Worm (Caenorhabditis elegans): ENCODE results near the gene npp-3.

- TF ChIP-seq tab-1 (GFP tag; IDR thresholded peaks at IDR 0.05) (no peak), flt-1 (GFP tag; IDR thresholded peaks at IDR 0.05) (no peak), cog-1 (tag; optimal IDR thresholded peaks at IDR 0.05) (no peak), klf-2 (GFP tag; conservative IDR thresholded peaks at IDR 0.05) (no peak), T22C8.4 (GFP tag; IDR thresholded peaks at IDR 0.05) (no peak), ref-1 (GFP tag; conservative IDR thresholded peaks at IDR 0.05) (no peak), ztf-29 (GFP tag; IDR thresholded peaks at IDR 0.05) (no peak)
These were observed 39.7 kb upstream of the npp-3 start, which contains the start of gene ZK930.7 for ce11 chrII:11914304-11914703.
